Fruit fly (Drosophila melanogaster) whole organism, wandering third instar larva: ENCODE measurements around the gene ind.

Source experiments
- Abd-B ChIP-seq: fragments of >200 bp; optimal IDR thresholded peaks from 2 replicates; lab custom pipeline; 2017; ENCODE audit warnings: missing biosample characterization, missing genetic modification characterization
- CG32264 ChIP-seq: fragments of 200-800 bp; sonication (Bioruptor generic); optimal IDR thresholded peaks from 2 replicates; lab custom pipeline; 2016; ENCODE audit warnings: missing biosample characterization, missing genetic modification characterization
- CG9705 ChIP-seq: fragments of 200-800 bp; sonication (Bioruptor generic); optimal IDR thresholded peaks from 2 replicates; lab custom pipeline; 2018; ENCODE audit warnings: missing biosample characterization, mild to moderate bottlenecking, missing genetic modification characterization
- CrebA ChIP-seq: fragments of 200-800 bp; sonication (Bioruptor generic); optimal IDR thresholded peaks from 2 replicates; lab custom pipeline; 2016; ENCODE audit warnings: missing biosample characterization, mild to moderate bottlenecking, missing genetic modification characterization, borderline replicate concordance
- Dfd ChIP-seq: fragments of >200 bp; optimal IDR thresholded peaks from 2 replicates; lab custom pipeline; 2017; ENCODE audit warnings: missing biosample characterization, missing genetic modification characterization
- Dif ChIP-seq: fragments of 200-275, 200-300 bp; sonication (Bioruptor generic); optimal IDR thresholded peaks from 2 replicates; lab custom pipeline; 2018; ENCODE audit warnings: missing biosample characterization, missing genetic modification characterization; ENCODE audit not compliant: partially characterized antibody
- GATAd ChIP-seq: sonication (Bioruptor generic); optimal IDR thresholded peaks from 2 replicates; lab custom pipeline; 2016; ENCODE audit warnings: missing biosample characterization, missing genetic modification characterization
- HLH106 ChIP-seq: fragments of 200-800 bp; optimal IDR thresholded peaks from 3 replicates; lab custom pipeline; 2019; ENCODE audit warnings: missing biosample characterization, mild to moderate bottlenecking, missing genetic modification characterization, moderate library complexity
- Hnf4 ChIP-seq: fragments of 200-800 bp; sonication (Bioruptor generic); optimal IDR thresholded peaks from 2 replicates; lab custom pipeline; 2016; ENCODE audit warnings: missing biosample characterization, mild to moderate bottlenecking, missing genetic modification characterization
- Hr78 ChIP-seq: fragments of >200 bp; optimal IDR thresholded peaks from 2 replicates; lab custom pipeline; 2017; ENCODE audit warnings: missing biosample characterization, missing genetic modification characterization
- Hr83 ChIP-seq: fragments of 200-300 bp; sonication (Bioruptor generic); optimal IDR thresholded peaks from 2 replicates; lab custom pipeline; 2016; ENCODE audit warnings: missing biosample characterization, mild to moderate bottlenecking, missing genetic modification characterization, moderate library complexity; ENCODE audit not compliant: poor library complexity, severe bottlenecking
- Jra ChIP-seq: sonication (Bioruptor generic); optimal IDR thresholded peaks from 2 replicates; lab custom pipeline; 2016; ENCODE audit warnings: missing biosample characterization, missing genetic modification characterization
- Mio ChIP-seq: sonication (Bioruptor generic); optimal IDR thresholded peaks from 2 replicates; lab custom pipeline; 2016; ENCODE audit warnings: missing biosample characterization, missing genetic modification characterization
- Myc ChIP-seq: fragments of >200 bp; optimal IDR thresholded peaks from 2 replicates; lab custom pipeline; 2017
- N ChIP-seq: fragments of >200 bp; optimal IDR thresholded peaks from 2 replicates; lab custom pipeline; 2018; ENCODE audit warnings: missing biosample characterization, missing external identifiers, missing genetic modification characterization
- OdsH ChIP-seq: fragments of 200-800 bp; sonication (Bioruptor generic); optimal IDR thresholded peaks from 2 replicates; lab custom pipeline; 2016; ENCODE audit warnings: missing biosample characterization, mild to moderate bottlenecking, missing genetic modification characterization
- Rel ChIP-seq, 2 experiments: fragments of 200-800 bp; sonication (Bioruptor generic) in 1 of 2; optimal IDR thresholded peaks; 2 replicates in 1 of 2; 3 replicates in 1 of 2; lab custom pipeline; 2016 to 2019; ENCODE audit warnings: mild to moderate bottlenecking in 2 of 2, missing biosample characterization in 2 of 2, missing genetic modification characterization in 2 of 2, moderate library complexity in 1 of 2
- Sp1 ChIP-seq: fragments of 200-800 bp; sonication (Bioruptor generic); optimal IDR thresholded peaks from 3 replicates; lab custom pipeline; 2019; ENCODE audit warnings: missing biosample characterization, mild to moderate bottlenecking, missing genetic modification characterization, moderate library complexity
- Vsx2 ChIP-seq: fragments of 200-300, 225-300 bp; sonication (Bioruptor generic); optimal IDR thresholded peaks from 2 replicates; lab custom pipeline; 2018; ENCODE audit warnings: missing biosample characterization, missing genetic modification characterization; ENCODE audit not compliant: partially characterized antibody
- br ChIP-seq: fragments of 200-800 bp; sonication (Bioruptor generic); optimal IDR thresholded peaks from 2 replicates; lab custom pipeline; 2016; ENCODE audit warnings: missing biosample characterization, missing genetic modification characterization
- brk ChIP-seq: fragments of 200-800 bp; sonication (Bioruptor generic); optimal IDR thresholded peaks from 2 replicates; lab custom pipeline; 2016; ENCODE audit warnings: missing biosample characterization, mild to moderate bottlenecking, missing genetic modification characterization
- dl ChIP-seq, 2 experiments: fragments of 175-275, 200-275 bp in 1 of 2; fragments of 200-275 bp in 1 of 2; sonication (Bioruptor generic); optimal IDR thresholded peaks; lab custom pipeline; 2018; ENCODE audit warnings: mild to moderate bottlenecking in 2 of 2, missing biosample characterization in 2 of 2, missing genetic modification characterization in 2 of 2, moderate library complexity in 2 of 2; ENCODE audit not compliant: partially characterized antibody in 2 of 2, insufficient read depth in 1 of 2
- dmrt93B ChIP-seq: fragments of 200-800 bp; sonication (Bioruptor generic); optimal IDR thresholded peaks from 2 replicates; lab custom pipeline; 2018; ENCODE audit warnings: missing biosample characterization, mild to moderate bottlenecking, missing genetic modification characterization
- dsf ChIP-seq: sonication (Bioruptor generic); optimal IDR thresholded peaks from 2 replicates; lab custom pipeline; 2016; ENCODE audit warnings: missing biosample characterization, missing genetic modification characterization, borderline replicate concordance
- ey ChIP-seq: fragments of 200-800 bp; sonication (Bioruptor generic); optimal IDR thresholded peaks from 2 replicates; lab custom pipeline; 2016; ENCODE audit warnings: missing biosample characterization, missing genetic modification characterization
- foxo ChIP-seq, 2 experiments: fragments of 200-800 bp; sonication (Bioruptor generic); optimal IDR thresholded peaks; 2 replicates in 1 of 2; 3 replicates in 1 of 2; lab custom pipeline; 2016 to 2017; ENCODE audit warnings: missing biosample characterization in 2 of 2, missing genetic modification characterization in 2 of 2
- fru ChIP-seq: fragments of 200-800 bp; sonication (Bioruptor generic); optimal IDR thresholded peaks from 3 replicates; lab custom pipeline; 2016; ENCODE audit warnings: missing biosample characterization, mild to moderate bottlenecking, missing genetic modification characterization
- h ChIP-seq: fragments of 200-800 bp; sonication (Bioruptor generic); optimal IDR thresholded peaks from 3 replicates; lab custom pipeline; 2016; ENCODE audit warnings: missing biosample characterization, mild to moderate bottlenecking, missing genetic modification characterization
- jim ChIP-seq: fragments of 175-275, 200-325 bp; sonication (Bioruptor generic); optimal IDR thresholded peaks from 2 replicates; lab custom pipeline; 2016; ENCODE audit warnings: missing biosample characterization, mild to moderate bottlenecking, missing genetic modification characterization
- lola ChIP-seq: fragments of >200 bp; optimal IDR thresholded peaks from 2 replicates; lab custom pipeline; 2017; ENCODE audit warnings: missing biosample characterization, missing genetic modification characterization
- pan ChIP-seq: fragments of >200 bp; optimal IDR thresholded peaks from 2 replicates; lab custom pipeline; 2017
- psq ChIP-seq: fragments of 200-800 bp; sonication (Bioruptor generic); optimal IDR thresholded peaks from 3 replicates; lab custom pipeline; 2017; ENCODE audit warnings: missing biosample characterization, mild to moderate bottlenecking, missing genetic modification characterization, moderate library complexity
- rgr ChIP-seq: fragments of 200-800 bp; sonication (Bioruptor generic); optimal IDR thresholded peaks from 3 replicates; lab custom pipeline; 2016; ENCODE audit warnings: missing biosample characterization, mild to moderate bottlenecking, missing genetic modification characterization
- sage ChIP-seq: fragments of 200-800 bp; sonication (Bioruptor generic); optimal IDR thresholded peaks from 2 replicates; lab custom pipeline; 2016; ENCODE audit warnings: missing biosample characterization, mild to moderate bottlenecking, missing genetic modification characterization
- sv ChIP-seq: fragments of 200-800 bp; sonication (Bioruptor generic); optimal IDR thresholded peaks from 3 replicates; lab custom pipeline; 2016; ENCODE audit warnings: missing biosample characterization, missing genetic modification characterization
- tai ChIP-seq: sonication (Bioruptor generic); optimal IDR thresholded peaks from 2 replicates; lab custom pipeline; 2016; ENCODE audit warnings: missing biosample characterization, missing genetic modification characterization
- usp ChIP-seq: fragments of >200 bp; optimal IDR thresholded peaks from 2 replicates; lab custom pipeline; 2017; ENCODE audit warnings: missing biosample characterization, missing genetic modification characterization
- woc ChIP-seq: sonication (Bioruptor generic); optimal IDR thresholded peaks from 2 replicates; lab custom pipeline; 2016; ENCODE audit warnings: missing biosample characterization, mild to moderate bottlenecking, missing genetic modification characterization

The ind gene

dm6 chr3L:15010601-15011000, 33.1 kb downstream of the ind start:
- no peak for TF ChIP-seq Dfd
- TF ChIP-seq CG32264 = no peak
- no peak for TF ChIP-seq dsf (GFP tag; lab: Kevin White, UChicago)
- TF ChIP-seq OdsH (GFP tag; lab: Kevin White, UChicago) = no peak
- no peak for TF ChIP-seq fru (GFP tag; lab: Kevin White, UChicago)
- TF ChIP-seq GATAd = no peak
- TF ChIP-seq Hr78 (GFP tag; lab: Kevin White, UChicago) = no peak
- TF ChIP-seq Vsx2 = no peak
- no peak for TF ChIP-seq CG9705 (GFP tag; lab: Kevin White, UChicago)
- no peak for TF ChIP-seq Abd-B (GFP tag; lab: Kevin White, UChicago)
- no peak for TF ChIP-seq woc (GFP tag; lab: Kevin White, UChicago)
- no peak for TF ChIP-seq tai
- TF ChIP-seq brk (GFP tag; lab: Kevin White, UChicago) = no peak

DNA sequence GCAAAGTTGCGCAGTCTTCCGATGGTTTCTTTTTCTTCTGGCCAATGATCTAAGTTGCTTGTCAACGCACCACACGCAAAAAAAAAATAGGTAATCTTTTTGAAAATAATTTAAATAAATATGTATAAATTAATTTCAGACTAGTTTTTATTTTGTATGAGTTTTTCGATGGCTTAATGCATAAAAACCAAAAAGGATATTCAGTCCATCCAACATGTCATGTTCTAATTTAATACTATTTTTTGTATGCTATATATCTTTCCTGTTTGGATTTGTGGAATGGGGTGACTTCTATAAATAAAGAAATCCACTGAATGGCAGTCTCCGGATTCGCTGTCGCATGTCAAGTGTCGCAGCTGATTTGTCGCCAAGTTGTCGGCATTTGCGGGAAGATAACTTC, 34.0 kb downstream of the ind start:
- TF ChIP-seq CG32264 (no peak), rgr (GFP tag; lab: Kevin White, UChicago) (no peak), Myc (lab: Kevin White, UChicago) (no peak), Hnf4 (GFP tag; lab: Kevin White, UChicago) (no peak), Mio (no peak), foxo (GFP tag; optimal IDR thresholded peaks at IDR 0.05; lab: Kevin White, UChicago) (no peak), usp (GFP tag; lab: Kevin White, UChicago) (no peak), Sp1 (GFP tag; lab: Kevin White, UChicago) (no peak), sv (no peak)

- TF ChIP-seq psq = peak; percentile 7
- TF ChIP-seq HLH106 = peak; percentile 24
- TF ChIP-seq Dif (GFP tag; lab: Kevin White, UChicago) = no peak
- TF ChIP-seq Hr83 (GFP tag; lab: Kevin White, UChicago) = no peak
- TF ChIP-seq, all 38 proteins: peak for 2
Observed at dm6 chr3L:15007271-15007948, 36.3 kb downstream of the ind start.

DNA sequence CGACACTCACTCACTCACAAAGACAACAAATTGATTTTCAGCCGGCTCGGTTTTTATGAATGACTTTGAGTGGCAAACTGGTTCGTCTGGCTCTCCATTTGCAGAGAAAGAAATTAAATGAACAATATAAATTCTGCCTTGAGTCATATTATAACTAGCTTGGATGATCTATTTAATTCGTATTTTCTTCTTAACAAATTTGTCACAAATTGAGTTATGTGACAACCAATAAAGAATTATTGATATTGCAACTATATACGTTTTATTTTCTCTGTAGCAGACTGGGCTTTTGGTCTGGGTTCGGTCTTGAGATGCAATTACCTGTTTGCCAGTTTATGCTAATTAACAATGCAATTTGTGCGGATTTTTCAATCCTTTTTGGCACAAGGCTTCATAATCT, 36.9 kb downstream of the ind start:
- peak in 1 of 2 experiments; percentile 75 for TF ChIP-seq foxo (GFP tag; optimal IDR thresholded peaks at IDR 0.05; lab: Kevin White, UChicago)
- no peak for TF ChIP-seq lola (GFP tag; lab: Kevin White, UChicago)
- TF ChIP-seq Mio = no peak
- no peak for TF ChIP-seq dmrt93B (GFP tag; lab: Kevin White, UChicago)
- TF ChIP-seq Myc (lab: Kevin White, UChicago) = no peak
- peak; percentile 12 for TF ChIP-seq Jra (GFP tag; lab: Kevin White, UChicago)
- TF ChIP-seq fru (GFP tag; lab: Kevin White, UChicago) = peak; percentile 70
- no peak for TF ChIP-seq CG9705 (GFP tag; lab: Kevin White, UChicago)
- TF ChIP-seq pan (lab: Kevin White, UChicago) = no peak
- no peak for TF ChIP-seq sv
- no peak for TF ChIP-seq N (GFP tag; lab: Kevin White, UChicago)
- TF ChIP-seq tai = no peak
- TF ChIP-seq Vsx2 = no peak
- peak; percentile 11 for TF ChIP-seq psq
- peak; percentile 25 for TF ChIP-seq OdsH (GFP tag; lab: Kevin White, UChicago)
- peak; percentile 61 for TF ChIP-seq br (GFP tag; lab: Kevin White, UChicago)
- no peak for TF ChIP-seq GATAd
- no peak for TF ChIP-seq Rel (GFP tag; optimal IDR thresholded peaks at IDR 0.05; lab: Kevin White, UChicago)
- TF ChIP-seq Rel (tag; optimal IDR thresholded peaks at IDR 0.05; lab: Kevin White, UChicago) = no peak
- TF ChIP-seq dsf (GFP tag; lab: Kevin White, UChicago) = no peak
- no peak for TF ChIP-seq Dif (GFP tag; lab: Kevin White, UChicago)
- peak; percentile 58 for TF ChIP-seq h
- no peak for TF ChIP-seq Hr83 (GFP tag; lab: Kevin White, UChicago)
- no peak for TF ChIP-seq Abd-B (GFP tag; lab: Kevin White, UChicago)
- TF ChIP-seq woc (GFP tag; lab: Kevin White, UChicago) = peak; percentile 4
- no peak for TF ChIP-seq dl (GFP tag; optimal IDR thresholded peaks at IDR 0.05; lab: Kevin White, UChicago; ENCODE audit: insufficient read depth in 1 of 2, partially characterized antibody in 2 of 2)
- no peak for TF ChIP-seq brk (GFP tag; lab: Kevin White, UChicago)
- TF ChIP-seq CrebA (GFP tag; lab: Kevin White, UChicago) = no peak
- TF ChIP-seq rgr (GFP tag; lab: Kevin White, UChicago) = peak; percentile 44
- peak; percentile 23 for TF ChIP-seq Sp1 (GFP tag; lab: Kevin White, UChicago)
- TF ChIP-seq ey (GFP tag; lab: Kevin White, UChicago) = peak; percentile 47
- no peak for TF ChIP-seq Hr78 (GFP tag; lab: Kevin White, UChicago)
- no peak for TF ChIP-seq sage (GFP tag; lab: Kevin White, UChicago)
- no peak for TF ChIP-seq jim (GFP tag; lab: Kevin White, UChicago)
- no peak for TF ChIP-seq Dfd
- TF ChIP-seq CG32264 = no peak
- peak; percentile 40 for TF ChIP-seq HLH106
- TF ChIP-seq usp (GFP tag; lab: Kevin White, UChicago) = no peak
- peak; percentile 51 for TF ChIP-seq Hnf4 (GFP tag; lab: Kevin White, UChicago)
